Worm (Caenorhabditis elegans) whole organism, mixed stage, embryonic: ENCODE measurements around the gene nspb-6.
A peak's percentile ranks its signal among the peaks of the same experiment; 100 is the strongest.

Experiments used
- M03D4.4 ChIP-seq: sonication (generic microtip); optimal IDR thresholded peaks from 2 replicates; lab custom pipeline; 2017; ENCODE audit warnings: mild to moderate bottlenecking, missing genetic modification characterization, missing compliant biosample characterization
- blmp-1 ChIP-seq: fragments of 150-350 bp; optimal IDR thresholded peaks from 2 replicates; lab custom pipeline; 2014; ENCODE audit warnings: missing biosample characterization, missing genetic modification characterization
- ces-1 ChIP-seq: fragments of 150-350 bp; optimal IDR thresholded peaks from 2 replicates; lab custom pipeline; 2014; ENCODE audit warnings: missing biosample characterization, missing genetic modification reagents, missing genetic modification characterization
- lin-13 ChIP-seq: fragments of 150-350 bp; optimal IDR thresholded peaks from 2 replicates; lab custom pipeline; 2014; ENCODE audit warnings: missing biosample characterization, missing genetic modification characterization
- lsy-2 ChIP-seq: fragments of 150-350 bp; optimal IDR thresholded peaks from 2 replicates; lab custom pipeline; 2014; ENCODE audit warnings: missing biosample characterization, missing genetic modification characterization
- mab-5 ChIP-seq: fragments of 150-350 bp; optimal IDR thresholded peaks from 2 replicates; lab custom pipeline; 2014; ENCODE audit warnings: missing biosample characterization, missing genetic modification characterization
- nhr-12 ChIP-seq: fragments of 150-350 bp; optimal IDR thresholded peaks from 2 replicates; lab custom pipeline; 2014; ENCODE audit warnings: missing biosample characterization, missing genetic modification characterization
- nhr-2 ChIP-seq: fragments of 150-350 bp; optimal IDR thresholded peaks from 2 replicates; lab custom pipeline; 2014; ENCODE audit warnings: missing biosample characterization, missing genetic modification characterization
- nhr-28 ChIP-seq: fragments of 150-350 bp; optimal IDR thresholded peaks from 2 replicates; lab custom pipeline; 2014; ENCODE audit warnings: missing biosample characterization, missing genetic modification characterization
- snpc-4 ChIP-seq: fragments of 150-350 bp; optimal IDR thresholded peaks from 2 replicates; lab custom pipeline; 2014; ENCODE audit warnings: missing biosample characterization, missing genetic modification characterization
- unc-120 ChIP-seq: sonication (generic microtip); optimal IDR thresholded peaks from 2 replicates; lab custom pipeline; 2017; ENCODE audit warnings: missing genetic modification characterization, missing compliant biosample characterization; ENCODE audit not compliant: poor library complexity, severe bottlenecking
- unc-62 ChIP-seq: fragments of 150-350 bp; optimal IDR thresholded peaks from 2 replicates; lab custom pipeline; 2014; ENCODE audit warnings: missing biosample characterization, missing genetic modification reagents, missing genetic modification characterization
- ztf-11 ChIP-seq: fragments of 150-350 bp; optimal IDR thresholded peaks from 2 replicates; lab custom pipeline; 2014; ENCODE audit warnings: missing biosample characterization, missing genetic modification characterization

DNA sequence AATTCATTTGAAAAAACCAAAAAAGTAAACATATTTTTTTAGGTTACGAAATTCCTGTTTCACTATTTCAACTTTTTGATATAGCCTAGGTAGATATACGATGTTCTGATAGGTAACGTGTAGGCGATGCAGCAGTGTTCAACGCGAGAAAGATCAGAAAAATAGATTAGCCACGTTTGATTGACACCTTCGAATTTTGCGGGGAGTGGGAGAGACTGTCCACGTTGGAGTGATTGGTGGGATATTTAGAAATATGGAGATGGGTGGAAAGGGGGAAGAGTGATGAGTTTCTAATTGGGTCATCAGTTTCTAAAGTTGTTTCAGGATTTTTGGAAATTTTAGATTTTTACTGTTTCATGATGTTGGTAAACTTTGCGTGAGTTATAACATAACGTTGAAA is 27.8 kb downstream of the nspb-6 start:
- TF ChIP-seq ztf-11 (tag; lab: Kevin White, UChicago): no peak
- no peak for TF ChIP-seq nhr-28 (tag; lab: Kevin White, UChicago)
- TF ChIP-seq mab-5 (tag; lab: Kevin White, UChicago): no peak
- no peak for TF ChIP-seq lin-13 (tag; lab: Kevin White, UChicago)
- TF ChIP-seq blmp-1: no peak
- no peak for TF ChIP-seq snpc-4 (tag; lab: Kevin White, UChicago)
- peak; percentile 63 for TF ChIP-seq unc-62 (GFP tag; lab: Kevin White, UChicago)
- no peak for TF ChIP-seq nhr-2 (tag; lab: Kevin White, UChicago)
- TF ChIP-seq nhr-12: no peak
- TF ChIP-seq lsy-2 (tag; lab: Kevin White, UChicago): no peak
- TF ChIP-seq ces-1 (GFP tag; lab: Kevin White, UChicago): no peak
- no peak for TF ChIP-seq M03D4.4 (tag; lab: Kevin White, UChicago)
- no peak for TF ChIP-seq unc-120 (tag; lab: Kevin White, UChicago)
